Fruit fly (Drosophila melanogaster) whole organism, larva: ENCODE results near the gene CG11158.
A peak's percentile ranks its signal among the peaks of the same experiment; 100 is the strongest.

ENCODE experiments used
- noc ChIP-seq: fragments of 200-800 bp; sonication (Bioruptor generic); optimal IDR thresholded peaks from 3 replicates; lab custom pipeline; 2019; ENCODE audit warnings: missing biosample characterization, mild to moderate bottlenecking, missing genetic modification characterization, moderate library complexity

CG11158 gene

dm6 chrX:13651170-13651569 is 31.6 kb upstream of the CG11158 start:
- no peak for TF ChIP-seq noc (tag; lab: Kevin White, UChicago)

- TF ChIP-seq noc (tag; lab: Kevin White, UChicago), result no peak
Observed at dm6 chrX:13667656-13668055, 15.1 kb upstream of the CG11158 start, which contains the start of the genes DNAlig4 and CG11164. DNAlig4 (minus strand) TSS chrX:13667811. CG11164 (plus strand) TSS chrX:13668014.

dm6 chrX:13669366-13669765 is 13.4 kb upstream of the CG11158 start, which contains the start of gene CG15760:
CG15760 (plus strand) TSS chrX:13669699.
- no peak for TF ChIP-seq noc (tag; lab: Kevin White, UChicago)

dm6 chrX:13670329-13670847 is 12.4 kb upstream of the CG11158 start:
- no peak for TF ChIP-seq noc (tag; lab: Kevin White, UChicago)

dm6 chrX:13676458-13676944 is 6.3 kb upstream of the CG11158 start, which contains the start of gene CG11162:
CG11162 (plus strand) TSS chrX:13676894.
- peak; percentile 97 for TF ChIP-seq noc (tag; lab: Kevin White, UChicago)

- TF ChIP-seq noc (tag; lab: Kevin White, UChicago), result peak; percentile 2
Observed at dm6 chrX:13677970-13678490, 4.7 kb upstream of the CG11158 start.

- peak; percentile 59 for TF ChIP-seq noc (tag; lab: Kevin White, UChicago)
Observed at dm6 chrX:13679565-13679964, 3.2 kb upstream of the CG11158 start.

dm6 chrX:13680262-13680661 is 2.5 kb upstream of the CG11158 start, which contains the start of gene CG12177:
CG12177 (minus strand) TSS chrX:13680500.
- TF ChIP-seq noc (tag; lab: Kevin White, UChicago), result peak; percentile 10

dm6 chrX:13681906-13682305 is 846 bp upstream of the CG11158 start:
- peak; percentile 14 for TF ChIP-seq noc (tag; lab: Kevin White, UChicago)

dm6 chrX:13691992-13692391 is 9.2 kb downstream of the CG11158 start, which contains the start of gene Nna1:
Nna1 (plus strand) TSS chrX:13692292.
- TF ChIP-seq noc (tag; lab: Kevin White, UChicago), result no peak

dm6 chrX:13698717-13699427 is 16.1 kb downstream of the CG11158 start:
- TF ChIP-seq noc (tag; lab: Kevin White, UChicago), result no peak

- TF ChIP-seq noc (tag; lab: Kevin White, UChicago), result no peak
Observed at dm6 chrX:13699666-13700065, 16.9 kb downstream of the CG11158 start.

- no peak for TF ChIP-seq noc (tag; lab: Kevin White, UChicago)
Observed at dm6 chrX:13717982-13718402, 35.2 kb downstream of the CG11158 start, which contains the start of gene Nadsyn. Nadsyn (minus strand) TSS chrX:13718285.

- TF ChIP-seq noc (tag; lab: Kevin White, UChicago), result no peak
Observed at dm6 chrX:13721934-13722333, 39.2 kb downstream of the CG11158 start, which contains the start of the genes Mrgn1 and mus101. Mrgn1 (minus strand) TSS chrX:13721977. mus101 (plus strand) TSS chrX:13722246.
